Worm (Caenorhabditis elegans) whole organism, mixed stage, embryonic: ENCODE data around the gene Y66H1A.8.

Experiments used
- ceh-43 ChIP-seq: fragments of 200-800 bp; sonication (Bioruptor generic); optimal IDR thresholded peaks from 2 replicates; lab custom pipeline; 2018; ENCODE audit warnings: mild to moderate bottlenecking, missing genetic modification characterization, moderate library complexity, missing compliant biosample characterization
- nhr-12 ChIP-seq: fragments of 150-350 bp; optimal IDR thresholded peaks from 2 replicates; lab custom pipeline; 2014; ENCODE audit warnings: missing biosample characterization, missing genetic modification characterization
- nhr-237 ChIP-seq: fragments of 150-350 bp; optimal IDR thresholded peaks from 2 replicates; lab custom pipeline; 2014; ENCODE audit warnings: missing biosample characterization, missing genetic modification characterization
- tbx-8 ChIP-seq: fragments of 200-800 bp; sonication (Bioruptor generic); optimal IDR thresholded peaks from 2 replicates; lab custom pipeline; 2018; ENCODE audit warnings: mild to moderate bottlenecking, missing genetic modification characterization, moderate library complexity, missing compliant biosample characterization

ce11 chrIV:409935-410334 lies 44.8 kb downstream of the Y66H1A.8 start, which contains the start of gene kgb-1:
- TF ChIP-seq tbx-8 (GFP tag; lab: Kevin White, UChicago) (no peak), nhr-12 (tag; lab: Kevin White, UChicago) (no peak), ceh-43 (GFP tag; lab: Kevin White, UChicago) (no peak), nhr-237 (tag; lab: Kevin White, UChicago) (no peak)
